Worm (Caenorhabditis elegans): ENCODE data around the gene col-174.

ce11 chrX:7573629-7574028 is 27.0 kb downstream of the col-174 start:
- TF ChIP-seq nhr-237 (tag; optimal IDR thresholded peaks at IDR 0.05) (no peak), aha-1 (tag) (no peak), T20F7.1 (GFP tag; optimal IDR thresholded peaks at IDR 0.05) (no peak), mdt-29 (GFP tag; IDR thresholded peaks at IDR 0.05) (no peak), zfp-3 (GFP tag; conservative IDR thresholded peaks at IDR 0.05) (no peak), zag-1 (tag; optimal IDR thresholded peaks at IDR 0.05) (no peak), mep-1 (tag; optimal IDR thresholded peaks at IDR 0.05) (no peak), lin-39 (tag; optimal IDR thresholded peaks at IDR 0.05) (no peak), tag-97 (GFP tag; IDR thresholded peaks at IDR 0.05) (no peak), unc-62 (GFP tag; optimal IDR thresholded peaks at IDR 0.05 in 1 of 2) (no peak), unc-62 (tag; optimal IDR thresholded peaks at IDR 0.05) (no peak), ceh-82 (tag; optimal IDR thresholded peaks at IDR 0.05) (no peak), arid-1 (GFP tag; conservative IDR thresholded peaks at IDR 0.05) (no peak)
